Fruit fly (Drosophila melanogaster) whole organism, embryonic: ENCODE data around the gene FoxL1.

Experiments
- Atf-2 ChIP-seq: fragments of 200-800 bp; sonication (Bioruptor generic); optimal IDR thresholded peaks from 2 replicates; lab custom pipeline; 2016; ENCODE audit warnings: missing biosample characterization, missing genetic modification characterization
- CG15269 ChIP-seq: fragments of 200-800 bp; sonication (Bioruptor generic); optimal IDR thresholded peaks from 2 replicates; lab custom pipeline; 2018; ENCODE audit warnings: missing biosample characterization, mild to moderate bottlenecking, missing genetic modification characterization, moderate library complexity
- CG1529 ChIP-seq: fragments of 200-800 bp; sonication (Bioruptor generic); optimal IDR thresholded peaks from 3 replicates; lab custom pipeline; 2018; ENCODE audit warnings: missing biosample characterization, missing genetic modification characterization
- CG15479 ChIP-seq: fragments of 200-800 bp; sonication (Bioruptor generic); optimal IDR thresholded peaks from 3 replicates; lab custom pipeline; 2019; ENCODE audit warnings: missing biosample characterization, mild to moderate bottlenecking, missing genetic modification characterization, moderate library complexity
- CG15601 ChIP-seq: fragments of 200-800 bp; sonication (Bioruptor generic); optimal IDR thresholded peaks from 3 replicates; lab custom pipeline; 2019; ENCODE audit warnings: missing biosample characterization, mild to moderate bottlenecking, missing genetic modification characterization, moderate library complexity
- CG1603 ChIP-seq: fragments of 200-800 bp; sonication (Bioruptor generic); optimal IDR thresholded peaks from 2 replicates; lab custom pipeline; 2019; ENCODE audit warnings: missing biosample characterization, mild to moderate bottlenecking, missing genetic modification characterization, moderate library complexity
- CG1792 ChIP-seq: fragments of 200-800 bp; sonication (Bioruptor generic); optimal IDR thresholded peaks from 2 replicates; lab custom pipeline; 2016; ENCODE audit warnings: missing biosample characterization, missing genetic modification characterization
- CG2202 ChIP-seq: fragments of 200-800 bp; sonication (Bioruptor generic); optimal IDR thresholded peaks from 2 replicates; lab custom pipeline; 2018; ENCODE audit warnings: missing biosample characterization, mild to moderate bottlenecking, missing genetic modification characterization
- CG2678 ChIP-seq: fragments of 200-800 bp; sonication (Bioruptor generic); optimal IDR thresholded peaks from 3 replicates; lab custom pipeline; 2019; ENCODE audit warnings: missing biosample characterization, mild to moderate bottlenecking, missing genetic modification characterization, moderate library complexity
- CG2712 ChIP-seq: fragments of 200-800 bp; optimal IDR thresholded peaks from 3 replicates; lab custom pipeline; 2019; ENCODE audit warnings: missing biosample characterization, mild to moderate bottlenecking, missing genetic modification characterization, moderate library complexity
- CG30020 ChIP-seq: fragments of 200-800 bp; optimal IDR thresholded peaks from 2 replicates; lab custom pipeline; 2019; ENCODE audit warnings: missing biosample characterization, mild to moderate bottlenecking, missing genetic modification characterization, moderate library complexity
- CG4730 ChIP-seq: fragments of 200-800 bp; sonication (Bioruptor generic); IDR thresholded peaks from 2 replicates; pipeline ENCODE4 v1.3.6; 2022; ENCODE audit warnings: missing biosample characterization, missing genetic modification characterization
- CG5245 ChIP-seq: fragments of 200-800 bp; sonication (Bioruptor generic); optimal IDR thresholded peaks from 3 replicates; lab custom pipeline; 2016; ENCODE audit warnings: missing biosample characterization, missing genetic modification characterization
- CG6689 ChIP-seq: fragments of 200-800 bp; sonication (Bioruptor generic); IDR thresholded peaks from 2 replicates; pipeline ENCODE4 v1.3.6; 2022; ENCODE audit warnings: missing biosample characterization, missing genetic modification characterization
- CG7839 ChIP-seq: fragments of 200-800 bp; sonication (Bioruptor generic); optimal IDR thresholded peaks from 3 replicates; lab custom pipeline; 2018; ENCODE audit warnings: missing biosample characterization, mild to moderate bottlenecking, missing genetic modification characterization, moderate library complexity
- CG7928 ChIP-seq: fragments of 200-800 bp; sonication (Bioruptor generic); optimal IDR thresholded peaks from 2 replicates; lab custom pipeline; 2017; ENCODE audit warnings: missing biosample characterization, mild to moderate bottlenecking, missing genetic modification characterization
- CG8281 ChIP-seq: fragments of 200-800 bp; sonication (Bioruptor generic); optimal IDR thresholded peaks from 2 replicates; lab custom pipeline; 2018; ENCODE audit warnings: missing biosample characterization, mild to moderate bottlenecking, missing genetic modification characterization, moderate library complexity
- CG8388 ChIP-seq: fragments of 200-800 bp; sonication (Bioruptor generic); optimal IDR thresholded peaks from 2 replicates; lab custom pipeline; 2019; ENCODE audit warnings: missing biosample characterization, mild to moderate bottlenecking, missing genetic modification characterization, moderate library complexity
- Chrac-16 ChIP-seq: fragments of 200-800 bp; sonication (Bioruptor generic); optimal IDR thresholded peaks from 3 replicates; lab custom pipeline; 2016; ENCODE audit warnings: missing biosample characterization, missing genetic modification characterization
- Fer2 ChIP-seq: fragments of 200-800 bp; sonication (Bioruptor generic); optimal IDR thresholded peaks from 2 replicates; lab custom pipeline; 2018; ENCODE audit warnings: missing biosample characterization, mild to moderate bottlenecking, missing genetic modification characterization, moderate library complexity
- H2.0 ChIP-seq: fragments of 200-800 bp; sonication (Bioruptor generic); IDR thresholded peaks from 2 replicates; pipeline ENCODE4 v1.3.6; 2022; ENCODE audit warnings: missing biosample characterization, missing genetic modification characterization
- Lim3 ChIP-seq: fragments of 200-800 bp; sonication (Bioruptor generic); IDR thresholded peaks from 2 replicates; pipeline ENCODE4 v1.3.6; 2022; ENCODE audit warnings: missing biosample characterization, missing genetic modification characterization
- Meics ChIP-seq: fragments of 200-800 bp; sonication (Bioruptor generic); optimal IDR thresholded peaks from 2 replicates; lab custom pipeline; 2017; ENCODE audit warnings: missing biosample characterization, mild to moderate bottlenecking, missing genetic modification characterization
- NC2β ChIP-seq: fragments of 200-800 bp; sonication (Bioruptor generic); optimal IDR thresholded peaks from 2 replicates; lab custom pipeline; 2016; ENCODE audit warnings: missing biosample characterization, missing genetic modification characterization
- Rx ChIP-seq: fragments of 200-800 bp; sonication (Bioruptor generic); IDR thresholded peaks from 2 replicates; pipeline ENCODE4 v1.3.6; 2022; ENCODE audit warnings: missing biosample characterization, missing genetic modification characterization
- Vsx1 ChIP-seq: fragments of 200-800 bp; sonication (Bioruptor generic); optimal IDR thresholded peaks from 2 replicates; lab custom pipeline; 2017; ENCODE audit warnings: missing biosample characterization, mild to moderate bottlenecking, missing genetic modification characterization, missing genetic modification reagents
- ac ChIP-seq: fragments of 200-800 bp; sonication (Bioruptor generic); optimal IDR thresholded peaks from 3 replicates; lab custom pipeline; 2017; ENCODE audit warnings: missing biosample characterization, mild to moderate bottlenecking, missing genetic modification characterization
- ash1 ChIP-seq: fragments of 200-800 bp; sonication (Bioruptor generic); optimal IDR thresholded peaks from 2 replicates; lab custom pipeline; 2018; ENCODE audit warnings: missing biosample characterization, mild to moderate bottlenecking, missing genetic modification characterization
- ato ChIP-seq: fragments of 200-800 bp; sonication (Bioruptor generic); IDR thresholded peaks from 2 replicates; pipeline ENCODE4 v1.3.6; 2022; ENCODE audit warnings: missing biosample characterization, missing genetic modification characterization; ENCODE audit not compliant: partially characterized antibody
- bsh ChIP-seq, 2 experiments: fragments of 200-800 bp; sonication (Bioruptor generic); optimal IDR thresholded peaks; 2 replicates each; lab custom pipeline; 2017 to 2018; ENCODE audit warnings: mild to moderate bottlenecking in 2 of 2, missing biosample characterization in 2 of 2, missing genetic modification characterization in 2 of 2, moderate library complexity in 1 of 2
- croc ChIP-seq: fragments of 200-800 bp; sonication (Bioruptor generic); conservative IDR thresholded peaks from 3 replicates; pipeline ENCODE4 v1.3.6; 2022; ENCODE audit warnings: missing biosample characterization, missing genetic modification characterization
- crol ChIP-seq: fragments of 200-800 bp; sonication (Bioruptor generic); IDR thresholded peaks from 2 replicates; pipeline ENCODE4 v1.3.6; 2022; ENCODE audit warnings: missing biosample characterization, missing genetic modification characterization
- en ChIP-seq: fragments of 200-800 bp; sonication (Bioruptor generic); optimal IDR thresholded peaks from 2 replicates; lab custom pipeline; 2016; ENCODE audit warnings: missing biosample characterization, missing genetic modification characterization
- eyg ChIP-seq: fragments of 200-800 bp; sonication (Bioruptor generic); optimal IDR thresholded peaks from 3 replicates; lab custom pipeline; 2016; ENCODE audit warnings: missing biosample characterization, missing genetic modification characterization
- gem ChIP-seq: fragments of 200-800 bp; sonication (Bioruptor generic); optimal IDR thresholded peaks from 2 replicates; lab custom pipeline; 2019; ENCODE audit warnings: missing biosample characterization, mild to moderate bottlenecking, missing genetic modification characterization, moderate library complexity
- gt ChIP-seq: fragments of 200-800 bp; sonication (Bioruptor generic); IDR thresholded peaks from 2 replicates; pipeline ENCODE4 v1.3.6; 2022; ENCODE audit warnings: missing biosample characterization, missing genetic modification characterization
- ind ChIP-seq: fragments of 200-800 bp; sonication (Bioruptor generic); optimal IDR thresholded peaks from 3 replicates; lab custom pipeline; 2016; ENCODE audit warnings: missing biosample characterization, missing genetic modification characterization
- insv ChIP-seq, 2 experiments: fragments of 200-800 bp; sonication (Bioruptor generic); optimal IDR thresholded peaks; 3 replicates each; lab custom pipeline; 2016 to 2018; ENCODE audit warnings: missing biosample characterization in 2 of 2, missing genetic modification characterization in 2 of 2
- kni ChIP-seq: fragments of 200-800 bp; sonication (Bioruptor generic); optimal IDR thresholded peaks from 3 replicates; lab custom pipeline; 2017; ENCODE audit warnings: mild to moderate bottlenecking, missing biosample characterization, missing genetic modification reagents, missing genetic modification characterization
- pita ChIP-seq: fragments of 200-800 bp; sonication (Bioruptor generic); optimal IDR thresholded peaks from 2 replicates; lab custom pipeline; 2017; ENCODE audit warnings: missing biosample characterization, mild to moderate bottlenecking, missing genetic modification characterization
- sens ChIP-seq: fragments of 200-800 bp; sonication (Bioruptor generic); peaks from one replicate; lab custom pipeline; 2016; ENCODE audit warnings: missing biosample characterization, missing genetic modification characterization
- sim ChIP-seq: fragments of 200-800 bp; sonication (Bioruptor generic); IDR thresholded peaks from 2 replicates; pipeline ENCODE4 v1.3.6; 2022; ENCODE audit warnings: missing biosample characterization, missing genetic modification characterization
- sisA ChIP-seq: fragments of 200-800 bp; sonication (Bioruptor generic); IDR thresholded peaks from 2 replicates; pipeline ENCODE4 v1.3.6; 2022; ENCODE audit warnings: missing biosample characterization, missing genetic modification characterization
- stc ChIP-seq: fragments of 200-800 bp; sonication (Bioruptor generic); IDR thresholded peaks from 2 replicates; pipeline ENCODE4 v1.3.6; 2022; ENCODE audit warnings: missing biosample characterization, missing genetic modification characterization
- sug ChIP-seq: fragments of 200-800 bp; optimal IDR thresholded peaks from 2 replicates; lab custom pipeline; 2019; ENCODE audit warnings: missing biosample characterization, mild to moderate bottlenecking, missing genetic modification characterization, moderate library complexity
- tll ChIP-seq, 2 experiments: fragments of 200-800 bp in 1 of 2; fragments of >200 bp in 1 of 2; sonication (Bioruptor generic) in 1 of 2; optimal IDR thresholded peaks; 2 replicates each; lab custom pipeline; 2017 to 2019; ENCODE audit warnings: missing biosample characterization in 2 of 2, missing genetic modification characterization in 2 of 2, mild to moderate bottlenecking in 1 of 2, moderate library complexity in 1 of 2
- unpg ChIP-seq: fragments of 200-800 bp; sonication (Bioruptor generic); optimal IDR thresholded peaks from 3 replicates; lab custom pipeline; 2018; ENCODE audit warnings: missing biosample characterization, mild to moderate bottlenecking, missing genetic modification characterization, moderate library complexity

FoxL1 gene

dm6 chr3L:3977622-3978355, 40.9 kb upstream of the FoxL1 start (continued):
- peak; percentile 23 for TF ChIP-seq CG15479 (GFP tag; lab: Kevin White, UChicago)
- peak; percentile 78 for TF ChIP-seq CG2712 (tag; lab: Kevin White, UChicago)
- TF ChIP-seq CG15601, result peak; percentile 29
- TF ChIP-seq H2.0 (GFP tag; lab: Robert Waterston, UW), result no peak
- TF ChIP-seq ash1 (GFP tag; lab: Kevin White, UChicago), result no peak
- no peak for TF ChIP-seq ato (GFP tag; lab: Robert Waterston, UW)
- 0 out of 2 replicates have a peak, but pooled peaks have one; percentile 20 for TF ChIP-seq CG6689 (GFP tag; lab: Robert Waterston, UW)
- TF ChIP-seq CG1792, result no peak
- TF ChIP-seq CG30020, result no peak
- no peak for TF ChIP-seq stc
- no peak for TF ChIP-seq ind (GFP tag; lab: Kevin White, UChicago)
- peak; percentile 26 for TF ChIP-seq Chrac-16 (GFP tag; lab: Kevin White, UChicago)
- no peak for TF ChIP-seq Lim3 (GFP tag; lab: Robert Waterston, UW)
- no peak for TF ChIP-seq CG8281 (tag; lab: Kevin White, UChicago)
- TF ChIP-seq sim (GFP tag; lab: Robert Waterston, UW), result no peak
- no peak for TF ChIP-seq Rx (GFP tag; lab: Robert Waterston, UW)
- TF ChIP-seq sens (GFP tag; lab: Kevin White, UChicago), result peak; percentile 85
- no peak for TF ChIP-seq sug (tag; lab: Kevin White, UChicago)
- TF ChIP-seq Meics (GFP tag; lab: Kevin White, UChicago), result no peak
- 0 out of 3 replicates have a peak, but pooled peaks have one; percentile 17 for TF ChIP-seq croc (GFP tag; lab: Robert Waterston, UW)
- peak in 1 of 2 experiments; percentile 54 for TF ChIP-seq tll (GFP tag; optimal IDR thresholded peaks at IDR 0.05; lab: Kevin White, UChicago)
- peak; percentile 33 for TF ChIP-seq CG8388 (GFP tag; lab: Kevin White, UChicago)
- TF ChIP-seq CG1603 (tag; lab: Kevin White, UChicago), result peak; percentile 16
- TF ChIP-seq Atf-2 (GFP tag; lab: Kevin White, UChicago), result no peak
- no peak for TF ChIP-seq gt (GFP tag; lab: Robert Waterston, UW)
- TF ChIP-seq CG7928 (GFP tag; lab: Kevin White, UChicago), result no peak
- peak; percentile 9 for TF ChIP-seq kni (GFP tag; lab: Kevin White, UChicago)
- peak; percentile 33 for TF ChIP-seq CG1529 (GFP tag; lab: Kevin White, UChicago)
- peak; percentile 40 for TF ChIP-seq ac (GFP tag; lab: Kevin White, UChicago)
- TF ChIP-seq CG4730, result no peak
- no peak for TF ChIP-seq pita (GFP tag; lab: Kevin White, UChicago)
- peak in 1 of 2 experiments; percentile 51 for TF ChIP-seq bsh (GFP tag; optimal IDR thresholded peaks at IDR 0.05; lab: Kevin White, UChicago)
- TF ChIP-seq CG2202, result peak; percentile 38
- no peak for TF ChIP-seq eyg (GFP tag; lab: Kevin White, UChicago)
- no peak for TF ChIP-seq CG15269 (tag; lab: Kevin White, UChicago)
- TF ChIP-seq crol (GFP tag; lab: Robert Waterston, UW), result peak; percentile 71
- TF ChIP-seq insv (GFP tag; optimal IDR thresholded peaks at IDR 0.05; lab: Kevin White, UChicago), result no peak
- TF ChIP-seq Fer2 (tag; lab: Kevin White, UChicago), result no peak
- no peak for TF ChIP-seq Vsx1 (GFP tag; lab: Kevin White, UChicago)
- peak; percentile 11 for TF ChIP-seq CG2678 (tag; lab: Kevin White, UChicago)
- no peak for TF ChIP-seq en (GFP tag; lab: Kevin White, UChicago)
- TF ChIP-seq CG5245 (GFP tag; lab: Kevin White, UChicago), result peak; percentile 5
- no peak for TF ChIP-seq unpg (GFP tag; lab: Kevin White, UChicago)
- TF ChIP-seq gem, result peak; percentile 61
- no peak for TF ChIP-seq sisA (GFP tag; lab: Robert Waterston, UW)
- TF ChIP-seq CG7839 (tag; lab: Kevin White, UChicago), result peak; percentile 40
- peak; percentile 38 for TF ChIP-seq NC2β (GFP tag; lab: Kevin White, UChicago)
- TF ChIP-seq, all 482 proteins: peak for 77
